Worm (Caenorhabditis elegans): ENCODE measurements around the gene Y48C3A.14.

The Y48C3A.14 gene

DNA sequence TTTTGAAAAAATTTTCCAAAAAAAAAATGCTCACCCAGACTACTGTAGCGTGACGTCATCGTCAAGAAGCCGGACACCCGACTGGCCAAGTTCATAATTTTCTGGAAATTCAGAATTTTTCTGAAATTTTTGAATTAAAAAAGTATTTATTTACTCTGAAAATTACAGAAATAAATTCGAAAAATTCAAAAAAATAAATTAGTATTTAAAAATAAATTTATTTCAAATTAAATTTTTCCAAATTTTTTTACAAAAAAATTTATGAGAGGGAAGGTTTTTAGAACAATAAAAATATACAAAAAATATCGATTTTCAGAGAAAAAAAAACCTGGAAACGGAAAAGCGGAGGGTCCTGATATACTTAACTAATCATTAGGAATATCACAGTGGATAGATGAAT, 47.2 kb downstream of the Y48C3A.14 start, which contains the start of gene Y48E1C.4:
TSS of gene Y48E1C.4 (minus strand) at position 101 of the 400 bp plus-strand sequence.
- TF ChIP-seq ets-7 (tag; optimal IDR thresholded peaks at IDR 0.05) (no peak), ceh-36 (tag; optimal IDR thresholded peaks at IDR 0.05) (no peak), pes-1 (GFP tag; IDR thresholded peaks at IDR 0.05) (no peak), tra-4 (tag; optimal IDR thresholded peaks at IDR 0.05) (no peak), ama-1 (optimal IDR thresholded peaks at IDR 0.05) (no peak), F13C5.2 (tag; optimal IDR thresholded peaks at IDR 0.05) (no peak), flt-1 (GFP tag; IDR thresholded peaks at IDR 0.05) (no peak), sea-1 (GFP tag; conservative IDR thresholded peaks at IDR 0.05) (no peak), B0310.2 (tag; optimal IDR thresholded peaks at IDR 0.05) (no peak), tbx-11 (GFP tag; IDR thresholded peaks at IDR 0.05) (no peak), hnd-1 (tag; optimal IDR thresholded peaks at IDR 0.05) (no peak), aly-1 (tag; optimal IDR thresholded peaks at IDR 0.05) (no peak), tbx-37 (GFP tag; conservative IDR thresholded peaks at IDR 0.05) (no peak), hmg-4 (GFP tag; optimal IDR thresholded peaks at IDR 0.05) (no peak), ceh-13 (GFP tag; optimal IDR thresholded peaks at IDR 0.05) (no peak), hmbx-1 (tag; optimal IDR thresholded peaks at IDR 0.05) (no peak)

DNA sequence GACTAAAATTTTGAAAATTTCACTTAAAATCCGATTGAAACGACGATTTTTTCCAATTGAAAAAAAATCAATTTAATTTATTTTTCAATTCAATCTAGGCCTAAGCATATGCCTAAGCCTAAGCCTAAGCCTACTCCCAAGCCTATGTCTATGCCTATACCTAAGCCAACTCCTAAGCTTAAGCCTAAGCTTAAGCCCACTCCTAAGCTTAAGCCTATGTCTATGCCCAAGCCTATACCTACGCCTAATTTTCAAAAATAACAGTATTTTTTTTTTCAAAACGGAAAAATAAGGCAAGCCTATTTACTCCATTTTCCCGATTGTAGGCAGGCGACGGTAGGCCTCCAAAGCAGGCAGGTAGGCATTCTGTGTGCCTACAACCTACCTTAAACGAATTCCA, 54.7 kb downstream of the Y48C3A.14 start:
- TF ChIP-seq ceh-36 (tag; optimal IDR thresholded peaks at IDR 0.05) (peak; percentile 52), tra-4 (tag; optimal IDR thresholded peaks at IDR 0.05) (no peak)

DNA sequence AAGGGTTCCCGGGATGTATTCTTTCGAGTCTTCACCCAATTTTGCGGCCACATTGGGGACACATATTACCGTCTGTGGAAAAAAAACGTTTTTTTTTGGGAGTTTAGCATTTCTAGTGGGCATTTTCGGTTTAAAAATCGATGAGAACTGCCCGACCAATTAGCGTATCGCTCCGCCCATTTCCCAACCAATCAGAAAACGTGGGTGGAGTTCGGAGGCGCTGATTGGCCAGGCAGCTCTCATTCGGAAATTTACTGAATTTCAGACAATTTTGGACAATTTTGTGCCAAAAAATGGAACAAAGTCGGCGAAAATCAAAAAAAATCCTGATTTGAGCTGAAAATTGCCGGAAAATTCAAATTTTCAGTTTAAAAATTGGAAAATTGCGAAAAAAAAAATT, 57.0 kb downstream of the Y48C3A.14 start:
- TF ChIP-seq sea-1 (GFP tag; conservative IDR thresholded peaks at IDR 0.05) (no peak), flt-1 (GFP tag; IDR thresholded peaks at IDR 0.05) (no peak), ets-7 (tag; optimal IDR thresholded peaks at IDR 0.05) (no peak), hnd-1 (tag; optimal IDR thresholded peaks at IDR 0.05) (no peak)

DNA sequence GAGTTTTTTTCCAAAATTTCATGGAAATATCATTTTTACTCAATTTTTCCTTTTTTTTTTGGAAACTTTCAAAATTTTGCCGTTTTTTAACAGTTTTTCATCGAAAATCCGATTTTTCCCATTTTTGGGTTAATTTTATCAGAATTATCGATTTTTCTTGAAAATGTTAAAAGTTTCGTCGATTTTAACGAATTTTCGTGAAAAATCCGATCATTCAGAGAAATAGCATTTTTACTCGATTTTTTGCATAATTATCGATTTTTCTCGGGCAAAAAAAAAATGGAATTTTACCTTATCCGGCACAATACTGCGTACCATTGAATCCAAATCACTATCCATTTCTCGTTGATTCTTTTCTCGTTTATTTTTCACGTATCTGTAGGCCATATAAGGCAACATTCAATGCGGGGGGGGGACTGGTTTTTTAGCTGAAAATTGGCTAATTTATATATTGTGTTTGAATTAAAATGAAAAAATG, 57.6 kb downstream of the Y48C3A.14 start, which contains the start of gene tbc-14:
TSS of gene tbc-14 (minus strand) at position 428 of the 478 bp plus-strand sequence.
- no peak for TF ChIP-seq aly-1 (tag; optimal IDR thresholded peaks at IDR 0.05)
- TF ChIP-seq ceh-13 (GFP tag; optimal IDR thresholded peaks at IDR 0.05) = no peak
- TF ChIP-seq scrt-1 (GFP tag; IDR thresholded peaks at IDR 0.05) = no peak
- TF ChIP-seq pes-1 (GFP tag; IDR thresholded peaks at IDR 0.05) = no peak
- no peak for TF ChIP-seq F13C5.2 (tag; optimal IDR thresholded peaks at IDR 0.05)
- no peak for TF ChIP-seq sea-1 (GFP tag; conservative IDR thresholded peaks at IDR 0.05)
- TF ChIP-seq ets-7 (tag; optimal IDR thresholded peaks at IDR 0.05) = no peak
- TF ChIP-seq tbx-11 (GFP tag; IDR thresholded peaks at IDR 0.05) = no peak
- no peak for TF ChIP-seq ceh-36 (tag; optimal IDR thresholded peaks at IDR 0.05)
- no peak for TF ChIP-seq flt-1 (GFP tag; IDR thresholded peaks at IDR 0.05)
- TF ChIP-seq hmg-4 (GFP tag; optimal IDR thresholded peaks at IDR 0.05) = no peak
- no peak for TF ChIP-seq B0310.2 (tag; optimal IDR thresholded peaks at IDR 0.05)

DNA sequence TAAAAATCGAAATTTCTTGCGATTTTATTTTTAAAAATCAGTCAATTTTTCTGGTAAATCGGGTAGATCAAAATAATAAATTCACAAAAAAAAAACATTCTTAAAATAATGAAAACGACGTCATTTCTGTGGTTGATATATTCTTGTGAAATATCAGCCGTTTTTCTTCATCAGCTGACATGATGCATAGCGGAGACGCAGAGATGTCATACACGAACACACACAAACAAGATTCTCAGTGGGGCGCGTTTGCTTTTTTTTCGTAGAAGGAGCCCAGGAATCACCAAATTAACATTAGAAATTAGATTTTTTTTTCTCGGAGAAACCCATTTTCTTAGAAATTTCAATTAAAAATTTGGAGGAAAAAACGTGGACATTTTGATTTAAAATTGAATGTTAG, 58.1 kb downstream of the Y48C3A.14 start:
- TF ChIP-seq aly-1 (tag; optimal IDR thresholded peaks at IDR 0.05) (no peak), tbx-11 (GFP tag; IDR thresholded peaks at IDR 0.05) (no peak), F13C5.2 (tag; optimal IDR thresholded peaks at IDR 0.05) (peak; percentile 21), ets-7 (tag; optimal IDR thresholded peaks at IDR 0.05) (no peak), ama-1 (optimal IDR thresholded peaks at IDR 0.05) (no peak)

DNA sequence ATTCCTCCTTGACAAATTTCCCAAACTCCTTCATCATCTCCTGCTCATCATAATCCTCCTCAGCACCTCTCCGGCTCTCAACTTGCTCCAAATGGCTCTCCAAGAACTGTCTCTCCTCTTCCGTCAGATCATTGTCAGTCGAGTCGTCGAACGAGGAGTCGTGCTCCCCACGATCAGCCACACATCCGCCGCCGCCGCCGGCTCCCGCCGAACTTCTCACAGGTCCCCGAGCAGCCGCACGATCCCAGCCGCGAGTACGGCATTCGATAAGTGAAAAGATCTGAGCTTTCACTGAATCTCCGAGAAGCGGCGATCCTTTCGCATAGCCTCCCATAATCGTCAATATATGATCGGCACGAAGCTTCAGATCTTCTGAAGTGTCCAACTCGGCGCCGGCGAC, 61.8 kb downstream of the Y48C3A.14 start:
- no peak for TF ChIP-seq pes-1 (GFP tag; IDR thresholded peaks at IDR 0.05)
- TF ChIP-seq ceh-13 (GFP tag; optimal IDR thresholded peaks at IDR 0.05) = no peak
- no peak for TF ChIP-seq ets-7 (tag; optimal IDR thresholded peaks at IDR 0.05)
- TF ChIP-seq scrt-1 (GFP tag; IDR thresholded peaks at IDR 0.05) = no peak
- TF ChIP-seq aly-1 (tag; optimal IDR thresholded peaks at IDR 0.05) = no peak
- TF ChIP-seq hmbx-1 (tag; optimal IDR thresholded peaks at IDR 0.05) = no peak
- no peak for TF ChIP-seq tbx-11 (GFP tag; IDR thresholded peaks at IDR 0.05)

Measured in whole organism, early embryonic.